Fruit fly (Drosophila melanogaster) whole organism, embryonic: ENCODE measurements around the gene CG3088.

ENCODE experiments used
- CG12071 ChIP-seq: fragments of 200-800 bp; sonication (Bioruptor generic); optimal IDR thresholded peaks from 3 replicates; lab custom pipeline; 2018; ENCODE audit warnings: missing biosample characterization, mild to moderate bottlenecking, missing genetic modification characterization
- CG1647 ChIP-seq: fragments of 200-800 bp; sonication (Bioruptor generic); optimal IDR thresholded peaks from 3 replicates; lab custom pipeline; 2016; ENCODE audit warnings: missing biosample characterization, missing genetic modification characterization
- CG3838 ChIP-seq: fragments of 200-800 bp; sonication (Bioruptor generic); optimal IDR thresholded peaks from 3 replicates; lab custom pipeline; 2016; ENCODE audit warnings: missing biosample characterization, missing genetic modification characterization
- CG7556 ChIP-seq: fragments of 200-800 bp; sonication (Bioruptor generic); optimal IDR thresholded peaks from 2 replicates; lab custom pipeline; 2017; ENCODE audit warnings: missing biosample characterization, mild to moderate bottlenecking, missing genetic modification characterization
- ase ChIP-seq: fragments of 200-800 bp; sonication (Bioruptor generic); IDR thresholded peaks from 3 replicates; pipeline ENCODE4 v1.3.6; 2022; ENCODE audit warnings: missing biosample characterization, missing genetic modification characterization

dm6 chr3L:9597464-9597863, 3.7 kb downstream of the CG3088 start, which contains the start of gene Tmc:
- TF ChIP-seq CG7556 (GFP tag; lab: Kevin White, UChicago): no peak
- no peak for TF ChIP-seq ase (GFP tag; lab: Robert Waterston, UW)
- TF ChIP-seq CG12071 (GFP tag; lab: Kevin White, UChicago): no peak
- TF ChIP-seq CG3838 (GFP tag; lab: Kevin White, UChicago): no peak
- TF ChIP-seq CG1647 (GFP tag; lab: Kevin White, UChicago): no peak
